Worm (Caenorhabditis elegans): ENCODE measurements around the gene T16G1.4.

T16G1.4 gene

DNA sequence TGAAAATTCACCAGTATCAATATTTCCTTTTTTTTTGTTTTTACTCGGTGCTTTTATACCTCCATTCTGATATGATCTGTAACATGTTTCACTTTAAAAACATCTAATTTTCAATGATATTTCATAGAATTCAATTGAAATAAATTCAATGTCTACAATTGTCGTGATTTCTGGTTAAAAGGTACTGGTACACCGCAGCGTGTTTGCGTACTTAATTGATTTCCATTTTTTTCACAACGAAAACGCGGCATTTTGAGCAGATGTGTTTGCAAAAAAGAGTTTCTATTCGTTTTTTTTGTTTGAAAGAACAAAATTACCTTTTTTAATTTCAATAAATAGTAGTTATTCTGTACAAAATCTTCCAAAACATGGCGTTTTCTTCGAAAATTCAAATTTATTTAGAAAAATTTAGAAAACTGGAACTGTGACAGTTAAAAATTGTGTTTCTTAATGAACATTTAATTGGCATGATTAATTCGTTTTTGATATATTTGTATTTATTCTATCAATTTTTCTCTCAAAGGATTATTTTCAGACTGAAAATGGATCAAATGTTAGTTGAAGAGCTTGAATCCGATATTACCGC is 29.0 kb upstream of the T16G1.4 start, which contains the start of gene pnn-1 (continued):
- TF ChIP-seq nhr-47 (tag; optimal IDR thresholded peaks at IDR 0.05), result peak; percentile 37
- no peak for TF ChIP-seq egl-27 (tag; optimal IDR thresholded peaks at IDR 0.05)
- no peak for TF ChIP-seq skn-1 (tag; optimal IDR thresholded peaks at IDR 0.05)

DNA sequence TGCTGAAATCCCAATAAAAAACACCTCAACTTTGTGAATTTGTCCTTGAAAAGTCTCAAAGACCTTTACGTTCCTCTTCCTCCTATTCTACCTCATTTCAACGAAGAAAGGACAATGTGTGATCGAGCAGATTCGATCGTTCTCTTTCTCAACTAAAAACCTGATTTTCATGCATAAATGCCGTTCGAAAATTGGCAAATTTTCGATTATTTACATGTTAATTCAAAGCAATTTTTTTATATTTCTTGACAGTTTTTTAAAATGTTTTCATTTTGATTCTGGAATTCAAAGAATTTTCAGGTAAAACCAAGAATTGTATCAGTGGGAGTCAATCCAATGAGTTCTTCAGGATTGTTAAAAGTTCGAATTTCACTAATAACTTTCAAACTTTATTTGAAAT is 26.9 kb upstream of the T16G1.4 start, which contains the start of gene lin-46:
lin-46 (plus strand) TSS at position 301 of the 400 bp plus-strand sequence.
- TF ChIP-seq pag-3 (tag; optimal IDR thresholded peaks at IDR 0.05; ENCODE audit: borderline replicate concordance, insufficient read depth), result no peak

DNA sequence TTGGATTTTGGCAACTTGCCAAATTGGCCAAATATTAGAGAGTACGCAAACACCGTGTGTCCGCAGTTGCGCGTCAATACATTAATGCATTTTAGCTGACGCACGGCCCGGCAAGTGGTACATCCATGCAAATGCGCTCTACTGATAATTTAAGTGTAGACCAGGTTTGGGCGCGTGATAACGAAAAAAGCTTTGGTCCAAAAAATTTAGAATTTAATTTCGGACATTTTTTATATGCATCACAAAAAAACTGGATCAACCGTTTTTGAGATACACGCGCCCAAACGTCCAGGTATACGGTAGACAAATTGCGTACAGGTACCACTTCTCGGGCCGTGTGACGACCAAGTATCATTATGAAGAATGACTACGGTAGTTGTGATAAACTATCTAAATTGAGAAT is 26.3 kb upstream of the T16G1.4 start, which contains the start of gene R186.8:
R186.8 (minus strand) TSS at position 58 of the 403 bp plus-strand sequence.
- TF ChIP-seq elt-3 (tag; optimal IDR thresholded peaks at IDR 0.05), result peak in 1 of 6 experiments; percentile 28
- peak; percentile 20 for TF ChIP-seq zip-4 (GFP tag; optimal IDR thresholded peaks at IDR 0.05)
- peak; percentile 78 for TF ChIP-seq nhr-47 (tag; optimal IDR thresholded peaks at IDR 0.05)
- peak; percentile 71 for TF ChIP-seq fkh-8 (tag; optimal IDR thresholded peaks at IDR 0.05)
- TF ChIP-seq pax-3 (tag; optimal IDR thresholded peaks at IDR 0.05), result peak; percentile 78
- peak; percentile 10 for TF ChIP-seq elt-2 (tag; optimal IDR thresholded peaks at IDR 0.05)
- peak; percentile 13 for TF ChIP-seq ztf-4 (tag; optimal IDR thresholded peaks at IDR 0.05)
- peak; percentile 82 for TF ChIP-seq snu-23 (GFP tag; optimal IDR thresholded peaks at IDR 0.05)
- TF ChIP-seq F16B12.6 (tag; optimal IDR thresholded peaks at IDR 0.05), result peak; percentile 78
- peak; percentile 54 to 55 for TF ChIP-seq lin-35 (GFP tag; optimal IDR thresholded peaks at IDR 0.05)
- TF ChIP-seq nhr-20 (tag; optimal IDR thresholded peaks at IDR 0.05), result peak; percentile 78
- TF ChIP-seq lin-14 (GFP tag; optimal IDR thresholded peaks at IDR 0.05), result peak; percentile 80
- peak; percentile 85 for TF ChIP-seq nhr-19 (GFP tag; conservative IDR thresholded peaks at IDR 0.05)
- TF ChIP-seq ceh-88 (GFP tag; IDR thresholded peaks at IDR 0.05), result peak; percentile 78
- peak; percentile 24 for TF ChIP-seq fkh-10 (GFP tag; optimal IDR thresholded peaks at IDR 0.05)
- TF ChIP-seq irx-1 (tag; optimal IDR thresholded peaks at IDR 0.05), result peak; percentile 48
- TF ChIP-seq C16A3.4 (tag; optimal IDR thresholded peaks at IDR 0.05), result peak; percentile 33
- TF ChIP-seq mep-1 (tag; optimal IDR thresholded peaks at IDR 0.05), result peak; percentile 49
- peak; percentile 85 for TF ChIP-seq nhr-71 (tag; optimal IDR thresholded peaks at IDR 0.05)
- peak; percentile 53 to 62 for TF ChIP-seq efl-1 (optimal IDR thresholded peaks at IDR 0.05)
- TF ChIP-seq efl-1 (GFP tag; optimal IDR thresholded peaks at IDR 0.05 in 1 of 2), result peak; percentile 42 to 95
- TF ChIP-seq egl-13 (tag; optimal IDR thresholded peaks at IDR 0.05), result peak; percentile 16
- peak; percentile 72 to 91 for TF ChIP-seq lsy-2 (tag; optimal IDR thresholded peaks at IDR 0.05)
- peak; percentile 17 for TF ChIP-seq unc-130 (tag; optimal IDR thresholded peaks at IDR 0.05)
- peak; percentile 70 for TF ChIP-seq tbx-2 (tag; optimal IDR thresholded peaks at IDR 0.05)
- TF ChIP-seq vab-15 (tag; optimal IDR thresholded peaks at IDR 0.05), result peak; percentile 75
- peak; percentile 90 for TF ChIP-seq nhr-85 (tag)
- peak; percentile 7 for TF ChIP-seq blmp-1 (tag; optimal IDR thresholded peaks at IDR 0.05)
- peak in 1 of 2 experiments; percentile 24 for TF ChIP-seq mdl-1 (tag; optimal IDR thresholded peaks at IDR 0.05)
- TF ChIP-seq ceh-82 (tag; optimal IDR thresholded peaks at IDR 0.05), result peak in 1 of 3 experiments; percentile 51
- TF ChIP-seq lin-15B (tag; optimal IDR thresholded peaks at IDR 0.05), result peak; percentile 62
- TF ChIP-seq unc-86 (tag; optimal IDR thresholded peaks at IDR 0.05), result peak; percentile 5
- TF ChIP-seq isw-1 (GFP tag; IDR thresholded peaks at IDR 0.05), result peak; percentile 71
- TF ChIP-seq xbp-1 (tag; optimal IDR thresholded peaks at IDR 0.05), result peak; percentile 76
- TF ChIP-seq swsn-7 (tag; optimal IDR thresholded peaks at IDR 0.05), result peak; percentile 67
- TF ChIP-seq dsc-1 (tag; optimal IDR thresholded peaks at IDR 0.05), result peak; percentile 37
- peak; percentile 49 for TF ChIP-seq rnt-1 (tag; optimal IDR thresholded peaks at IDR 0.05)
- TF ChIP-seq mab-9 (GFP tag; IDR thresholded peaks at IDR 0.05), result 0 out of 2 replicates have a peak, but pooled peaks have one; percentile 9
- peak; percentile 8 to 69 (median 58) for TF ChIP-seq dpl-1 (GFP tag; optimal IDR thresholded peaks at IDR 0.05)
- TF ChIP-seq nhr-90 (tag; optimal IDR thresholded peaks at IDR 0.05; ENCODE audit: poor library complexity), result peak; percentile 71
